Fruit fly (Drosophila melanogaster) whole organism: ENCODE results near the gene 7B2.

Source experiments
- EcR ChIP-seq, 2 experiments: fragments of >200 bp; optimal IDR thresholded peaks; 2 replicates each; lab custom pipeline; 2017; ENCODE audit warnings: missing biosample characterization in 2 of 2, missing genetic modification characterization in 2 of 2, missing genetic modification reagents in 2 of 2
- psq ChIP-seq: fragments of >200 bp; optimal IDR thresholded peaks from 2 replicates; lab custom pipeline; 2017
- usp ChIP-seq: fragments of >200 bp; optimal IDR thresholded peaks from 2 replicates; lab custom pipeline; 2017; ENCODE audit warnings: missing biosample characterization, missing genetic modification characterization, mixed read lengths

dm6 chr3R:5399096-5399495 is 22.5 kb downstream of the 7B2 start, which contains the start of gene Or83a:
- TF ChIP-seq psq (lab: Kevin White, UChicago) (no peak), EcR (GFP tag; optimal IDR thresholded peaks at IDR 0.05; lab: Kevin White, UChicago) (no peak), usp (GFP tag; lab: Kevin White, UChicago) (no peak)
